Fruit fly (Drosophila melanogaster) whole organism, wandering third instar larva: ENCODE measurements around the gene CG15167.

ENCODE experiments used
- Abd-B ChIP-seq: fragments of >200 bp; optimal IDR thresholded peaks from 2 replicates; lab custom pipeline; 2017; ENCODE audit warnings: missing biosample characterization, missing genetic modification characterization
- CG9705 ChIP-seq: fragments of 200-800 bp; sonication (Bioruptor generic); optimal IDR thresholded peaks from 2 replicates; lab custom pipeline; 2018; ENCODE audit warnings: missing biosample characterization, mild to moderate bottlenecking, missing genetic modification characterization
- GATAd ChIP-seq: sonication (Bioruptor generic); optimal IDR thresholded peaks from 2 replicates; lab custom pipeline; 2016; ENCODE audit warnings: missing biosample characterization, missing genetic modification characterization
- HLH106 ChIP-seq: fragments of 200-800 bp; optimal IDR thresholded peaks from 3 replicates; lab custom pipeline; 2019; ENCODE audit warnings: missing biosample characterization, mild to moderate bottlenecking, missing genetic modification characterization, moderate library complexity
- Hr78 ChIP-seq: fragments of >200 bp; optimal IDR thresholded peaks from 2 replicates; lab custom pipeline; 2017; ENCODE audit warnings: missing biosample characterization, missing genetic modification characterization
- Hr83 ChIP-seq: fragments of 200-300 bp; sonication (Bioruptor generic); optimal IDR thresholded peaks from 2 replicates; lab custom pipeline; 2016; ENCODE audit warnings: missing biosample characterization, mild to moderate bottlenecking, missing genetic modification characterization, moderate library complexity; ENCODE audit not compliant: poor library complexity, severe bottlenecking
- Jra ChIP-seq: sonication (Bioruptor generic); optimal IDR thresholded peaks from 2 replicates; lab custom pipeline; 2016; ENCODE audit warnings: missing biosample characterization, missing genetic modification characterization
- dsf ChIP-seq: sonication (Bioruptor generic); optimal IDR thresholded peaks from 2 replicates; lab custom pipeline; 2016; ENCODE audit warnings: missing biosample characterization, missing genetic modification characterization, borderline replicate concordance
- ey ChIP-seq: fragments of 200-800 bp; sonication (Bioruptor generic); optimal IDR thresholded peaks from 2 replicates; lab custom pipeline; 2016; ENCODE audit warnings: missing biosample characterization, missing genetic modification characterization
- sv ChIP-seq: fragments of 200-800 bp; sonication (Bioruptor generic); optimal IDR thresholded peaks from 3 replicates; lab custom pipeline; 2016; ENCODE audit warnings: missing biosample characterization, missing genetic modification characterization
- usp ChIP-seq: fragments of >200 bp; optimal IDR thresholded peaks from 2 replicates; lab custom pipeline; 2017; ENCODE audit warnings: missing biosample characterization, missing genetic modification characterization

- no peak for TF ChIP-seq sv (GFP tag; lab: Kevin White, UChicago)
- no peak for TF ChIP-seq Hr83 (GFP tag; lab: Kevin White, UChicago)
- no peak for TF ChIP-seq Hr78 (GFP tag; lab: Kevin White, UChicago)
- TF ChIP-seq Jra: no peak
- no peak for TF ChIP-seq GATAd (GFP tag; lab: Kevin White, UChicago)
- TF ChIP-seq dsf (GFP tag; lab: Kevin White, UChicago): no peak
- TF ChIP-seq ey: no peak
- no peak for TF ChIP-seq usp (GFP tag; lab: Kevin White, UChicago)
- TF ChIP-seq HLH106 (tag; lab: Kevin White, UChicago): no peak
- TF ChIP-seq CG9705: no peak
- no peak for TF ChIP-seq Abd-B (GFP tag; lab: Kevin White, UChicago)
Observed at dm6 chr2L:18714086-18714485, 26.1 kb upstream of the CG15167 start.
